Fruit fly (Drosophila melanogaster) whole organism, embryonic: ENCODE measurements around the gene Gale.

Experiments
- BtbVII ChIP-seq: fragments of 200-800 bp; sonication (Bioruptor generic); optimal IDR thresholded peaks from 3 replicates; lab custom pipeline; 2017; ENCODE audit warnings: missing biosample characterization, mild to moderate bottlenecking, missing genetic modification characterization
- CG10321 ChIP-seq: fragments of 200-800 bp; sonication (Bioruptor generic); IDR thresholded peaks from 2 replicates; pipeline ENCODE4 v1.3.6; 2022; ENCODE audit warnings: missing biosample characterization, missing genetic modification characterization
- CG10462 ChIP-seq: fragments of 200-800 bp; sonication (Bioruptor generic); optimal IDR thresholded peaks from 2 replicates; lab custom pipeline; 2016; ENCODE audit warnings: missing biosample characterization, missing genetic modification characterization
- CG1233 ChIP-seq: fragments of 200-800 bp; sonication (Bioruptor generic); optimal IDR thresholded peaks from 4 replicates; lab custom pipeline; 2018; ENCODE audit warnings: missing biosample characterization, mild to moderate bottlenecking, missing genetic modification characterization
- CG12391 ChIP-seq: fragments of 200-800 bp; sonication (Bioruptor generic); optimal IDR thresholded peaks from 3 replicates; lab custom pipeline; 2018; ENCODE audit warnings: missing biosample characterization, mild to moderate bottlenecking, missing genetic modification characterization, moderate library complexity
- CG15269 ChIP-seq: fragments of 200-800 bp; sonication (Bioruptor generic); optimal IDR thresholded peaks from 2 replicates; lab custom pipeline; 2018; ENCODE audit warnings: missing biosample characterization, mild to moderate bottlenecking, missing genetic modification characterization, moderate library complexity
- CG18476 ChIP-seq: fragments of 200-800 bp; sonication (Bioruptor generic); optimal IDR thresholded peaks from 2 replicates; lab custom pipeline; 2016; ENCODE audit warnings: missing biosample characterization, mild to moderate bottlenecking, missing genetic modification characterization
- CG30431 ChIP-seq: fragments of 200-800 bp; sonication (Bioruptor generic); optimal IDR thresholded peaks from 2 replicates; lab custom pipeline; 2017; ENCODE audit warnings: missing biosample characterization, missing genetic modification characterization
- CG32767 ChIP-seq: fragments of 200-800 bp; sonication (Bioruptor generic); IDR thresholded peaks from 2 replicates; pipeline ENCODE4 v1.3.6; 2022; ENCODE audit warnings: missing biosample characterization, missing genetic modification characterization
- CG33213 ChIP-seq: fragments of 200-800 bp; sonication (Bioruptor generic); optimal IDR thresholded peaks from 3 replicates; lab custom pipeline; 2016; ENCODE audit warnings: missing biosample characterization, missing genetic modification characterization
- CG4404 ChIP-seq: fragments of 200-800 bp; sonication (Bioruptor generic); IDR thresholded peaks from 2 replicates; pipeline ENCODE4 v1.3.6; 2022; ENCODE audit warnings: missing biosample characterization, missing genetic modification characterization
- CG5180 ChIP-seq: fragments of 200-800 bp; sonication (Bioruptor generic); optimal IDR thresholded peaks from 3 replicates; lab custom pipeline; 2017; ENCODE audit warnings: missing biosample characterization, missing genetic modification characterization, mild to moderate bottlenecking, moderate library complexity, missing genetic modification reagents
- CG6689 ChIP-seq: fragments of 200-800 bp; sonication (Bioruptor generic); IDR thresholded peaks from 2 replicates; pipeline ENCODE4 v1.3.6; 2022; ENCODE audit warnings: missing biosample characterization, missing genetic modification characterization
- CG6854 ChIP-seq: fragments of 200-800 bp; sonication (Bioruptor generic); optimal IDR thresholded peaks from 3 replicates; lab custom pipeline; 2017; ENCODE audit warnings: missing biosample characterization, mild to moderate bottlenecking, missing genetic modification characterization
- CG8359 ChIP-seq: fragments of 200-800 bp; sonication (Bioruptor generic); optimal IDR thresholded peaks from 2 replicates; lab custom pipeline; 2017; ENCODE audit warnings: missing biosample characterization, mild to moderate bottlenecking, missing genetic modification characterization, borderline replicate concordance
- CG9817 ChIP-seq: fragments of 200-800 bp; sonication (Bioruptor generic); optimal IDR thresholded peaks from 2 replicates; lab custom pipeline; 2018; ENCODE audit warnings: missing biosample characterization, mild to moderate bottlenecking, missing genetic modification characterization, moderate library complexity
- Deaf1 ChIP-seq: fragments of 200-800 bp; optimal IDR thresholded peaks from 3 replicates; lab custom pipeline; 2019; ENCODE audit warnings: missing biosample characterization, mild to moderate bottlenecking, missing genetic modification characterization, moderate library complexity
- Dfd ChIP-seq, 2 experiments: fragments of >200 bp; optimal IDR thresholded peaks; 2 replicates each; lab custom pipeline; 2017; ENCODE audit warnings: missing biosample characterization in 2 of 2, missing genetic modification characterization in 2 of 2
- Dll ChIP-seq: fragments of 200-800 bp; sonication (Bioruptor generic); IDR thresholded peaks from 4 replicates; pipeline ENCODE4 v1.3.6; 2022; ENCODE audit warnings: missing biosample characterization, missing genetic modification characterization; ENCODE audit not compliant: partially characterized antibody
- HLH4C ChIP-seq: fragments of 200-800 bp; sonication (Bioruptor generic); IDR thresholded peaks from 3 replicates; pipeline ENCODE4 v1.3.6; 2022; ENCODE audit warnings: missing biosample characterization, missing genetic modification characterization; ENCODE audit not compliant: partially characterized antibody
- Lhr ChIP-seq: fragments of 200-800 bp; sonication (Bioruptor generic); optimal IDR thresholded peaks from 3 replicates; lab custom pipeline; 2017; ENCODE audit warnings: mild to moderate bottlenecking, missing biosample characterization, missing genetic modification reagents, missing genetic modification characterization
- MTF-1 ChIP-seq: fragments of 200-800 bp; sonication (Bioruptor generic); optimal IDR thresholded peaks from 2 replicates; lab custom pipeline; 2018; ENCODE audit warnings: missing biosample characterization, mild to moderate bottlenecking, missing genetic modification characterization, borderline replicate concordance
- Max ChIP-seq: fragments of 200-800 bp; sonication (Bioruptor generic); optimal IDR thresholded peaks from 2 replicates; lab custom pipeline; 2016; ENCODE audit warnings: missing biosample characterization, mild to moderate bottlenecking, missing genetic modification characterization
- NC2β ChIP-seq: fragments of 200-800 bp; sonication (Bioruptor generic); optimal IDR thresholded peaks from 2 replicates; lab custom pipeline; 2016; ENCODE audit warnings: missing biosample characterization, missing genetic modification characterization
- NFAT ChIP-seq: fragments of 200-800 bp; sonication (Bioruptor generic); IDR thresholded peaks from 2 replicates; pipeline ENCODE4 v1.3.6; 2022; ENCODE audit warnings: missing biosample characterization, missing genetic modification characterization
- Nf-YC ChIP-seq: fragments of 200-800 bp; optimal IDR thresholded peaks from 3 replicates; lab custom pipeline; 2019; ENCODE audit warnings: missing biosample characterization, mild to moderate bottlenecking, missing genetic modification characterization, moderate library complexity
- Optix ChIP-seq: fragments of 200-800 bp; sonication (Bioruptor generic); IDR thresholded peaks from 3 replicates; pipeline ENCODE4 v1.3.6; 2022; ENCODE audit warnings: missing biosample characterization, missing genetic modification characterization
- Rfx ChIP-seq: fragments of 200-800 bp; sonication (Bioruptor generic); IDR thresholded peaks from 2 replicates; pipeline ENCODE4 v1.3.6; 2022; ENCODE audit warnings: missing biosample characterization, missing genetic modification characterization
- Spps ChIP-seq: fragments of 200-800 bp; sonication (Bioruptor generic); optimal IDR thresholded peaks from 2 replicates; lab custom pipeline; 2018; ENCODE audit warnings: missing biosample characterization, mild to moderate bottlenecking, missing genetic modification characterization
- cwo ChIP-seq: fragments of 200-800 bp; sonication (Bioruptor generic); optimal IDR thresholded peaks from 3 replicates; lab custom pipeline; 2017; ENCODE audit warnings: missing biosample characterization, missing genetic modification characterization, mild to moderate bottlenecking, moderate library complexity, missing genetic modification reagents
- ewg ChIP-seq: fragments of 200-800 bp; sonication (Bioruptor generic); optimal IDR thresholded peaks from 3 replicates; lab custom pipeline; 2017; ENCODE audit warnings: mild to moderate bottlenecking, missing biosample characterization, missing genetic modification reagents, missing genetic modification characterization
- fd64A ChIP-seq: fragments of 200-800 bp; sonication (Bioruptor generic); optimal IDR thresholded peaks from 3 replicates; lab custom pipeline; 2018; ENCODE audit warnings: missing biosample characterization, mild to moderate bottlenecking, missing genetic modification characterization
- gcm ChIP-seq: fragments of 200-800 bp; sonication (Bioruptor generic); optimal IDR thresholded peaks from 2 replicates; lab custom pipeline; 2019; ENCODE audit warnings: missing biosample characterization, mild to moderate bottlenecking, missing genetic modification characterization, moderate library complexity
- gsb ChIP-seq: fragments of 200-800 bp; sonication (Bioruptor generic); IDR thresholded peaks from 2 replicates; pipeline ENCODE4 v1.3.6; 2022; ENCODE audit warnings: missing biosample characterization, missing genetic modification characterization
- hkb ChIP-seq, 2 experiments: fragments of 200-800 bp in 1 of 2; fragments of >200 bp in 1 of 2; sonication (Bioruptor generic) in 1 of 2; IDR thresholded peaks in 1 of 2; optimal IDR thresholded peaks in 1 of 2; 2 replicates each; pipeline versions ENCODE4 v1.3.6 to Lab custom; 2017 to 2022; ENCODE audit warnings: missing biosample characterization in 1 of 2, missing genetic modification characterization in 1 of 2
- inv ChIP-seq: fragments of 200-800 bp; sonication (Bioruptor generic); IDR thresholded peaks from 2 replicates; pipeline ENCODE4 v1.3.6; 2022; ENCODE audit warnings: missing biosample characterization, missing genetic modification characterization; ENCODE audit not compliant: partially characterized antibody
- jumu ChIP-seq: fragments of 200-800 bp; sonication (Bioruptor generic); optimal IDR thresholded peaks from 3 replicates; lab custom pipeline; 2016; ENCODE audit warnings: missing biosample characterization, missing genetic modification characterization
- kay ChIP-seq: fragments of 200-800 bp; sonication (Bioruptor generic); optimal IDR thresholded peaks from 2 replicates; lab custom pipeline; 2016; ENCODE audit warnings: missing biosample characterization, missing genetic modification characterization
- lab ChIP-seq: fragments of 200-800 bp; sonication (Bioruptor generic); optimal IDR thresholded peaks from 3 replicates; lab custom pipeline; 2017; ENCODE audit warnings: missing biosample characterization, missing genetic modification characterization, mild to moderate bottlenecking, moderate library complexity, missing genetic modification reagents
- lmd ChIP-seq: fragments of 200-800 bp; sonication (Bioruptor generic); IDR thresholded peaks from 2 replicates; pipeline ENCODE4 v1.3.6; 2022; ENCODE audit warnings: missing biosample characterization, missing genetic modification characterization
- nmo ChIP-seq: fragments of 200-800 bp; sonication (Bioruptor generic); optimal IDR thresholded peaks from 2 replicates; lab custom pipeline; 2018; ENCODE audit warnings: missing biosample characterization, mild to moderate bottlenecking, missing genetic modification characterization, moderate library complexity
- pnt ChIP-seq: fragments of 200-800 bp; sonication (Bioruptor generic); optimal IDR thresholded peaks from 3 replicates; lab custom pipeline; 2016; ENCODE audit warnings: missing biosample characterization, missing genetic modification characterization
- salm ChIP-seq: fragments of 200-800 bp; sonication (Bioruptor generic); optimal IDR thresholded peaks from 2 replicates; lab custom pipeline; 2018; ENCODE audit warnings: missing biosample characterization, mild to moderate bottlenecking, missing genetic modification characterization
- scrt ChIP-seq: fragments of 200-800 bp; sonication (Bioruptor generic); optimal IDR thresholded peaks from 2 replicates; lab custom pipeline; 2018; ENCODE audit warnings: missing biosample characterization, mild to moderate bottlenecking, missing genetic modification characterization, moderate library complexity
- shn ChIP-seq: fragments of 200-800 bp; sonication (Bioruptor generic); optimal IDR thresholded peaks from 3 replicates; lab custom pipeline; 2016; ENCODE audit warnings: missing biosample characterization, missing genetic modification characterization
- ssp ChIP-seq: fragments of 200-800 bp; sonication (Bioruptor generic); IDR thresholded peaks from 2 replicates; pipeline ENCODE4 v1.3.6; 2022; ENCODE audit warnings: missing biosample characterization, missing genetic modification characterization
- wdn ChIP-seq: fragments of 200-800 bp; sonication (Bioruptor generic); IDR thresholded peaks from 2 replicates; pipeline ENCODE4 v1.3.6; 2022; ENCODE audit warnings: missing biosample characterization, missing genetic modification characterization
- wor ChIP-seq: fragments of 200-800 bp; sonication (Bioruptor generic); IDR thresholded peaks from 2 replicates; pipeline ENCODE4 v1.3.6; 2022; ENCODE audit warnings: missing biosample characterization, missing genetic modification characterization
- zfh2 ChIP-seq: fragments of 200-800 bp; sonication (Bioruptor generic); optimal IDR thresholded peaks from 2 replicates; lab custom pipeline; 2016; ENCODE audit warnings: missing biosample characterization, missing genetic modification characterization

Gene Gale

dm6 chr3L:629353-629915, 18.9 kb upstream of the Gale start (continued):
- no peak for TF ChIP-seq ewg (GFP tag; lab: Kevin White, UChicago)
- TF ChIP-seq NC2β = no peak
- TF ChIP-seq shn (GFP tag; lab: Kevin White, UChicago) = no peak
- TF ChIP-seq Max (GFP tag; lab: Kevin White, UChicago) = no peak
- no peak for TF ChIP-seq HLH4C (GFP tag; lab: Robert Waterston, UW)
- no peak for TF ChIP-seq CG4404 (GFP tag; lab: Robert Waterston, UW)
- no peak for TF ChIP-seq inv
- no peak for TF ChIP-seq jumu
- TF ChIP-seq nmo (GFP tag; lab: Kevin White, UChicago) = no peak
- TF ChIP-seq Dll (GFP tag; lab: Robert Waterston, UW) = no peak
- TF ChIP-seq BtbVII = no peak
- peak; percentile 25 for TF ChIP-seq Nf-YC (tag; lab: Kevin White, UChicago)
- no peak for TF ChIP-seq zfh2
- no peak for TF ChIP-seq gcm (GFP tag; lab: Kevin White, UChicago)
- peak; percentile 39 for TF ChIP-seq scrt
- peak; percentile 70 for TF ChIP-seq lab
- TF ChIP-seq CG30431 (GFP tag; lab: Kevin White, UChicago) = no peak
- peak; percentile 28 for TF ChIP-seq fd64A (GFP tag; lab: Kevin White, UChicago)
- no peak for TF ChIP-seq Spps (tag; lab: Kevin White, UChicago)
- no peak for TF ChIP-seq wor
- no peak for TF ChIP-seq pnt (GFP tag; lab: Kevin White, UChicago)
- peak; percentile 37 for TF ChIP-seq kay (GFP tag; lab: Kevin White, UChicago)
- TF ChIP-seq CG33213 (GFP tag; lab: Kevin White, UChicago) = no peak
- TF ChIP-seq Deaf1 (tag; lab: Kevin White, UChicago) = no peak
- no peak for TF ChIP-seq ssp (GFP tag; lab: Robert Waterston, UW)
- TF ChIP-seq CG1233 (GFP tag; lab: Kevin White, UChicago) = peak; percentile 26
- TF ChIP-seq CG10462 = no peak
- TF ChIP-seq CG15269 (tag; lab: Kevin White, UChicago) = peak; percentile 42
- TF ChIP-seq NFAT (GFP tag; lab: Robert Waterston, UW) = 0 out of 2 replicates have a peak, but pooled peaks have one; percentile 23
- peak; percentile 20 for TF ChIP-seq MTF-1 (GFP tag; lab: Kevin White, UChicago)
- TF ChIP-seq Dfd (GFP tag; optimal IDR thresholded peaks at IDR 0.05; lab: Kevin White, UChicago) = no peak
- TF ChIP-seq lmd = 0 out of 2 replicates have a peak, but pooled peaks have one; percentile 9
- TF ChIP-seq Lhr (GFP tag; lab: Kevin White, UChicago) = no peak
- peak; percentile 1 for TF ChIP-seq CG8359 (GFP tag; lab: Kevin White, UChicago)
- TF ChIP-seq CG6689 (GFP tag; lab: Robert Waterston, UW) = no peak
- peak; percentile 30; the same call in 1 of the 2 replicates for TF ChIP-seq wdn (GFP tag; lab: Robert Waterston, UW)
- TF ChIP-seq CG12391 = no peak
- no peak for TF ChIP-seq CG18476
- TF ChIP-seq Optix (GFP tag; lab: Robert Waterston, UW) = no peak
- TF ChIP-seq CG32767 (GFP tag; lab: Robert Waterston, UW) = no peak
- peak; percentile 9 for TF ChIP-seq CG6854
- no peak for TF ChIP-seq Rfx (GFP tag; lab: Robert Waterston, UW)
- no peak for TF ChIP-seq CG9817 (tag; lab: Kevin White, UChicago)
- TF ChIP-seq cwo = peak; percentile 18
- no peak for TF ChIP-seq salm (tag; lab: Kevin White, UChicago)
- no peak for TF ChIP-seq CG10321 (GFP tag; lab: Robert Waterston, UW)
- TF ChIP-seq gsb (GFP tag; lab: Robert Waterston, UW) = no peak
- no peak for TF ChIP-seq hkb (optimal IDR thresholded peaks at IDR 0.05; lab: Kevin White, UChicago)
- TF ChIP-seq hkb (GFP tag; IDR thresholded peaks at IDR 0.05; lab: Robert Waterston, UW) = peak; percentile 47; the same call in 1 of the 2 replicates
- TF ChIP-seq CG5180 (GFP tag; lab: Kevin White, UChicago) = peak; percentile 13
